Worm (Caenorhabditis elegans) whole organism, L3 larva: ENCODE measurements around the gene twk-12.

ENCODE experiments used
- ceh-9 ChIP-seq: sonication (generic microtip); optimal IDR thresholded peaks from 2 replicates; lab custom pipeline; 2018; ENCODE audit warnings: missing biosample characterization, missing genetic modification characterization
- fos-1 ChIP-seq: fragments of 150-350 bp; optimal IDR thresholded peaks from 2 replicates; lab custom pipeline; 2014; ENCODE audit warnings: missing biosample characterization, missing genetic modification characterization
- nhr-43 ChIP-seq: sonication (generic microtip); optimal IDR thresholded peaks from 2 replicates; lab custom pipeline; 2016; ENCODE audit warnings: mild to moderate bottlenecking, missing genetic modification characterization, missing compliant biosample characterization; ENCODE audit not compliant: poor library complexity, severe bottlenecking

ce11 chrV:10661417-10661945, 5.9 kb upstream of the twk-12 start, which contains the start of gene sqv-4:
- TF ChIP-seq fos-1 (tag; lab: Kevin White, UChicago) (no peak), nhr-43 (tag; lab: Kevin White, UChicago) (no peak), ceh-9 (tag; lab: Kevin White, UChicago) (no peak)
